Worm (Caenorhabditis elegans): ENCODE measurements around the gene Y50D4C.12.

The Y50D4C.12 gene

DNA sequence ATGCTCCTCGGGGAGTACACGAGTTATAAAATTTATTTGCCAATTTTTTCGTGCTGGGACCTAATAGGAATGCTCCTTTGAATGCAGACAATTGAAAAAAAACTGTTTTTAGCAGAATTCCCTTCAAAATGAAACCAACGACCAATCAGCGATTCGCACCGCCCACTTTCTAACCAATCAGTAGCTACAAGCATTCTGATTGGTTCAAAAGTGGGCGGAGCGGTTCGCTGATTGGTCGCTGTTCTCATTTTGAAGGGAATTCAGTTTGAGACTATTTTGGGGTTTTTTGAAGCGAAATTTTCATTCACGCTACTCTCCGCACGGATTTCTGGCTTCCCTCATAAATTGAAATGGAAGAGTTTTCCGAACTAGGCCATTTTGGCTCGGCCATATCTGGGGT, 739 bp downstream of the Y50D4C.12 start:
- no peak for TF ChIP-seq snpc-4 (tag; optimal IDR thresholded peaks at IDR 0.05)
- TF ChIP-seq nhr-85 (tag): peak; percentile 64

DNA sequence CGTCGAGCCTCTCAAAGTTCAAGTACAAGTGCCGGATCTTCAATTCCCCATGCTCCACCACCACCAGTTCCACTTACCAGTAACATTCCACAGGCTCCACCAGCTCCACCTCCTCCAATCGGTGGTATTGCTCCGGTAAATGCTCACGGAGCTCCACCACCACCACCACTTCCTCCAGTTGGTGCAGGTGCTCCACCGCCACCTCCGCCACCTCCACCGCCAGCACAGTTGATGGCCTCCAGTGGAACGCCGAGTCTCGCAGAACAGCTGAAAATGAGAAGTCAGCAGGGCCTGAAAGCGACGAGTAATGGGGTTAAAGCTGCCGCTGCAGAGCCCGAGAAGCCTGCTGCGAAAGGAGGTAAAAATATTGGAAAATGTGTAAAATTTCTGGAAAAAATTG, 7.9 kb downstream of the Y50D4C.12 start:
- TF ChIP-seq Y116A8C.19 (tag; optimal IDR thresholded peaks at IDR 0.05; ENCODE audit: borderline replicate concordance): no peak
- TF ChIP-seq pax-3 (tag; optimal IDR thresholded peaks at IDR 0.05): no peak
- no peak for TF ChIP-seq ceh-82 (tag; optimal IDR thresholded peaks at IDR 0.05)
- TF ChIP-seq hlh-17 (GFP tag; optimal IDR thresholded peaks at IDR 0.05; ENCODE audit: borderline replicate concordance): no peak
- no peak for TF ChIP-seq pqm-1 (tag; optimal IDR thresholded peaks at IDR 0.05)
- no peak for TF ChIP-seq unc-62 (GFP tag; optimal IDR thresholded peaks at IDR 0.05)
- peak in 1 of 2 experiments; percentile 0 for TF ChIP-seq ztf-11 (tag; optimal IDR thresholded peaks at IDR 0.05)
- no peak for TF ChIP-seq alr-1 (tag; optimal IDR thresholded peaks at IDR 0.05; ENCODE audit: borderline replicate concordance)
- TF ChIP-seq ceh-8 (GFP tag; optimal IDR thresholded peaks at IDR 0.05): peak; percentile 4
- no peak for TF ChIP-seq swsn-7 (tag; optimal IDR thresholded peaks at IDR 0.05)

DNA sequence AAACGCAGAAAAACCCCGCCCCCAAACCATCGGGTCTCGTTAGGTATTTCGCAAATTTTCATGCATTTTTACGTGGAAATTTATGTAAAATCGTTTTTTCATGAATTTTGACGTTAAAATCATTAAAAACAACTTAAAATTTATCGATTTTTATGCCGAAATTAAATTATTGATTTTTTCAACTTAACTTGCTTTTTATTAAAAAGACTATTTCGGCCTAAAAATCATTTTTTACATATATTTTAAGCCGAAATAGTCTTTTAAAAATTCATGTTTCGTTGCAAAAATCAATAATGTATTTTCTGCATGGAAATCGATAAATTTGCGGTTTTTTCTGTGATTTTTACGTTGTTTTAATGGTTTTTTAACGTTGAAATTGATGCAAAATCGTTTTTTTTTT, 13.3 kb downstream of the Y50D4C.12 start:
- no peak for TF ChIP-seq rnt-1 (tag; optimal IDR thresholded peaks at IDR 0.05)
- TF ChIP-seq tbx-2 (tag; optimal IDR thresholded peaks at IDR 0.05): no peak
- no peak for TF ChIP-seq efl-3 (GFP tag; optimal IDR thresholded peaks at IDR 0.05)

DNA sequence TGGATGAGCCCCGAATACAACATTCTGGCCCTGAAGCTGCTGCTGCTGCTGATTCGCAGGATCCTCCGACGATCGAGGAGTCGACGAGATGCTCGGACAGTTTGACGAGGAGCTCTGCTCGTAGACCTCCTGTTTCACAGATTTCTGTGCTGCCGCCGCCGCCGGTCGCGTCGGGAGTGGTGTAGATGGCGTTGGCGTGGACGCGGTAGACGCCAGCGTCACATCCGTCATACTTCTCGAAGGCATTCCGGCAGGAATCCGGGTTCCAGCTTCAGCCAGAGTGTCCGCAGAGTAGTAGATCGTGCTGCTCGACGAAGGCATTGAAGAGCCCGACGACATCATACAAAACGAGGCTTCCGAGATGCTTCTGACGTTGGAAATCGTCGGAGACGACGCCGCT, 18.8 kb downstream of the Y50D4C.12 start:
- TF ChIP-seq ztf-11 (tag; optimal IDR thresholded peaks at IDR 0.05) (peak in 1 of 2 experiments; percentile 32), snu-23 (GFP tag; optimal IDR thresholded peaks at IDR 0.05) (no peak)

DNA sequence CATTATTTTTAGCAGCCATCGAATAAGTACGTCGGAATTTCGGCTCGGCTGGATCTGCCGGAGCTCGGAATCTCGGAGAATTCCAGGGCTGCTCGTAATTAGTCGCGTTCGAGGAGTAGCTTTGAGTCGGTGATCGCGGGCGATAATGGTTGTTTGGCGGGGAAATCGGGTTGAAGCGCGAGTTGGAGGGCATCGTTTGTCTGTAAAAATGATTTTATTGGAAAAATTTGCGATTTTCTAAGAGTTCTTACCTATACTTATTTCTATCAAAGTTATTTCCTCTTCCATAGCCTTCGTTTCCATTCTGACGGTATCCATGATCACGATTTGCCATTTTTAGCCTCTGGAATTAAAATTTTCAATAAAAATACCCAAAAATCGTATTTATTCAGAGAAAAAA, 21.0 kb downstream of the Y50D4C.12 start, which contains the start of gene Y50D4C.5:
Y50D4C.5 (minus strand) TSS at position 345 of the 400 bp plus-strand sequence.
- TF ChIP-seq elt-3 (tag; optimal IDR thresholded peaks at IDR 0.05) (no peak), efl-1 (optimal IDR thresholded peaks at IDR 0.05) (no peak), efl-1 (GFP tag; optimal IDR thresholded peaks at IDR 0.05 in 1 of 2) (peak in 1 of 2 experiments; percentile 78), swsn-7 (tag; optimal IDR thresholded peaks at IDR 0.05) (no peak), sup-37 (GFP tag; optimal IDR thresholded peaks at IDR 0.05) (no peak), ets-5 (GFP tag; IDR thresholded peaks at IDR 0.05) (0 out of 2 replicates have a peak, but pooled peaks have one; percentile 68)

DNA sequence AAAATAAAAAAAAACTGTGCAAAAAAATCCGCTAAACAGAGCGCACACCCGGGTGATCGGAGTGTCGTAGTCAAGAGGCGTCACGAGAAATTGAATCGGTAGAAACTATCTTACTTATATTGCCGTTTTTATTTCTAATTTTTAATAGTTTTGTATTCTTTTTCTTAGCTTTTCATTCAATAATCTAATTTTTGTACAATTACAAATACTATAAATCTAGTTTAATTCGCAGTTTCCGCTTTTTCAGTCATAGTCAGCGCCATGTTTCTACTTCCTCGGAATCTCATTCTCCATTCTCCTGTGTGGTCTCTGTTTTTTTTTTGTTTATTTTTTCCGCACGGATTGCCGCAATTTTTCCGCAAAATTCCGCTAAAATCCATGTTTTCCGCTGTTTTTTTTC, 21.4 kb downstream of the Y50D4C.12 start:
- peak; percentile 59 for TF ChIP-seq elt-2 (tag; optimal IDR thresholded peaks at IDR 0.05)
- TF ChIP-seq alr-1 (tag; optimal IDR thresholded peaks at IDR 0.05; ENCODE audit: borderline replicate concordance): no peak
- peak; percentile 23 for TF ChIP-seq nhr-237 (tag; optimal IDR thresholded peaks at IDR 0.05)
- no peak for TF ChIP-seq jun-1 (tag; optimal IDR thresholded peaks at IDR 0.05)
- TF ChIP-seq sup-37 (GFP tag; optimal IDR thresholded peaks at IDR 0.05): peak; percentile 62
- no peak for TF ChIP-seq unc-30 (tag; optimal IDR thresholded peaks at IDR 0.05)
- TF ChIP-seq vab-15 (tag; optimal IDR thresholded peaks at IDR 0.05): peak; percentile 6
- peak; percentile 81 for TF ChIP-seq unc-86 (tag; optimal IDR thresholded peaks at IDR 0.05)
- peak; percentile 49 for TF ChIP-seq efl-3 (GFP tag; optimal IDR thresholded peaks at IDR 0.05)
- TF ChIP-seq pag-3 (tag; optimal IDR thresholded peaks at IDR 0.05; ENCODE audit: borderline replicate concordance, insufficient read depth): no peak
- TF ChIP-seq F16B12.6 (tag; optimal IDR thresholded peaks at IDR 0.05): no peak
- no peak for TF ChIP-seq pqm-1 (tag; optimal IDR thresholded peaks at IDR 0.05)
- TF ChIP-seq ceh-90 (tag; optimal IDR thresholded peaks at IDR 0.05): peak; percentile 81
- TF ChIP-seq dpl-1 (GFP tag; optimal IDR thresholded peaks at IDR 0.05): peak; percentile 48 to 61 (median 54)
- peak in 1 of 2 experiments; percentile 99 for TF ChIP-seq ztf-11 (tag; optimal IDR thresholded peaks at IDR 0.05)
- no peak for TF ChIP-seq ets-5 (GFP tag; IDR thresholded peaks at IDR 0.05)
- TF ChIP-seq zip-4 (GFP tag; optimal IDR thresholded peaks at IDR 0.05): peak; percentile 13
- TF ChIP-seq efl-1 (optimal IDR thresholded peaks at IDR 0.05): peak; percentile 64 to 74
- peak; percentile 59 to 62 for TF ChIP-seq efl-1 (GFP tag; optimal IDR thresholded peaks at IDR 0.05 in 1 of 2)
- peak; percentile 57 for TF ChIP-seq mep-1 (tag; optimal IDR thresholded peaks at IDR 0.05)
- no peak for TF ChIP-seq nhr-12 (tag; optimal IDR thresholded peaks at IDR 0.05)
- peak; percentile 31 for TF ChIP-seq lin-13 (GFP tag; optimal IDR thresholded peaks at IDR 0.05)
- TF ChIP-seq nhr-85 (tag): peak; percentile 94
- TF ChIP-seq C34B4.2 (tag; optimal IDR thresholded peaks at IDR 0.05): no peak
- TF ChIP-seq aly-2 (tag; optimal IDR thresholded peaks at IDR 0.05): no peak
- peak; percentile 36 for TF ChIP-seq fos-1 (tag; optimal IDR thresholded peaks at IDR 0.05)
- TF ChIP-seq unc-130 (tag; optimal IDR thresholded peaks at IDR 0.05): no peak
- peak in 1 of 2 experiments; percentile 16 for TF ChIP-seq mdl-1 (tag; optimal IDR thresholded peaks at IDR 0.05)
- TF ChIP-seq xbp-1 (tag; optimal IDR thresholded peaks at IDR 0.05): peak; percentile 78
- TF ChIP-seq swsn-7 (tag; optimal IDR thresholded peaks at IDR 0.05): peak; percentile 81

All from whole organism, L1 larva.